Fruit fly (Drosophila melanogaster): Measurements from ENCODE around the gene vnc.

DNA sequence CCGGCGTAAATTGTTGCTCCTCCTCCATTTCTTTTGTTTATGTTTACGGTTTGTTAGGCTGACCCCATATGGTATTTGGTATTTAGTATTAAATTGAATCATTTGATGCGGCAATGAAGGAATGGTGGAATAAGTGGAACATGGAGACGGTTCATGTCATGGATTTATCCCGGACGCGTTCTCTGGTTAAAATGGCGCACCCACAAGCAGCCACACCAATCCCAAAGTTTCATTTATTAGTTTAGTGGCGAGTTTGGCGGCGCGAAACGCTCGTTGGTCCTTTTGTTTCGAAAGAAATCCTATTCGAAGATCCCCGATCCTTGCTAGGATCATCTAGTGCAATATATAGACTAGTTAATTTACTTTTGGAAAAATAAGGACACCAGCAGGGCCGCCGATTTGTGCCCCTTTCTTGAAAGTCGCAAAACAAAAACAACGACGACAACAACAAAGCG is 3.8 kb upstream of the vnc start, which contains the start of the genes CG6685 and Dronc:
- TF ChIP-seq usp (GFP tag; optimal IDR thresholded peaks at IDR 0.05) (no peak), EcR (GFP tag; optimal IDR thresholded peaks at IDR 0.05) (no peak), pan (optimal IDR thresholded peaks at IDR 0.05) (no peak), psq (optimal IDR thresholded peaks at IDR 0.05) (no peak), Dll (optimal IDR thresholded peaks at IDR 0.05) (no peak)

Data from whole organism.